Worm (Caenorhabditis elegans): ENCODE results near the gene clik-2.

DNA sequence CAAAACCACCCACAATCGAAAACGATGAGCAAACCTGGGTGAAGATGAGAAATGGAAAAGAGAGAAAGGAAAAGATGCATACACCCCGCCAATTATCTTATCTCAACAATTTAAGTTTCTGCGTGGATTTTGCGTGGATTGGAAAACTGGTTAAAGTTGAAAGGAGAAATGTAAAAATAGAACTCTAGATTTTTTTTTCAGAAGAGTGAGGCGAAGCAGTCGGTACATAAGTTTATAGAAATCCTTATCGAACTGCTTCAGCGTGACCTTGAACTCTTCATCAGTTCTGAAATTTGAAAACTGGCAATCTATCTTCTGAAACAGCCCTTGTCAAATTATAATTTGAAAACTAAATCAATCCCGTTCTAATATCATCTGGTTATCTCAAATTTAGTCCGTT, at the start of gene clik-2:
- TF ChIP-seq him-1 (tag; optimal IDR thresholded peaks at IDR 0.05) (no peak), dao-5 (tag; optimal IDR thresholded peaks at IDR 0.05) (no peak)

Data from whole organism, L4/young adult.